Worm (Caenorhabditis elegans) whole organism, late embryonic: ENCODE measurements around the gene C35D10.8.
A peak's percentile ranks its signal among the peaks of the same experiment; 100 is the strongest.

Source experiments
- C08G9.2 ChIP-seq: sonication (generic microtip); optimal IDR thresholded peaks from 2 replicates; lab custom pipeline; 2016; ENCODE audit warnings: mild to moderate bottlenecking, missing genetic modification characterization, moderate library complexity, missing compliant biosample characterization
- K02D7.2 ChIP-seq: sonication (generic microtip); optimal IDR thresholded peaks from 2 replicates; lab custom pipeline; 2017; ENCODE audit warnings: mild to moderate bottlenecking, missing genetic modification characterization, missing compliant biosample characterization
- K09A11.1 ChIP-seq: sonication (generic microtip); optimal IDR thresholded peaks from 2 replicates; lab custom pipeline; 2017; ENCODE audit warnings: antibody characterized with exemption, mild to moderate bottlenecking, missing genetic modification characterization, missing compliant biosample characterization; ENCODE audit not compliant: insufficient read depth
- Y22D7AL.16 ChIP-seq: sonication (generic microtip); optimal IDR thresholded peaks from 2 replicates; lab custom pipeline; 2016; ENCODE audit warnings: missing genetic modification characterization, missing compliant biosample characterization
- ahr-1 ChIP-seq: sonication (generic microtip); optimal IDR thresholded peaks from 2 replicates; lab custom pipeline; 2016; ENCODE audit warnings: missing genetic modification characterization, missing compliant biosample characterization
- ceh-14 ChIP-seq: sonication (generic microtip); optimal IDR thresholded peaks from 2 replicates; lab custom pipeline; 2016; ENCODE audit warnings: missing genotype, missing genetic modification characterization, missing compliant biosample characterization
- ceh-19 ChIP-seq: fragments of 200-800 bp; sonication (Bioruptor generic); optimal IDR thresholded peaks from 2 replicates; lab custom pipeline; 2018; ENCODE audit warnings: mild to moderate bottlenecking, missing genetic modification characterization, missing compliant biosample characterization
- ceh-22 ChIP-seq: sonication (generic microtip); optimal IDR thresholded peaks from 2 replicates; lab custom pipeline; 2017; ENCODE audit warnings: missing biosample characterization, missing genetic modification characterization
- ceh-24 ChIP-seq: sonication (generic microtip); optimal IDR thresholded peaks from 2 replicates; lab custom pipeline; 2016; ENCODE audit warnings: mild to moderate bottlenecking, missing genetic modification characterization, missing compliant biosample characterization
- ceh-30 ChIP-seq: fragments of 150-350 bp; optimal IDR thresholded peaks from 2 replicates; lab custom pipeline; 2014; ENCODE audit warnings: missing biosample characterization, missing genetic modification characterization
- ceh-45 ChIP-seq: fragments of 200-800 bp; sonication (Bioruptor generic); IDR thresholded peaks from 2 replicates; pipeline ENCODE4 v1.3.6; 2022; ENCODE audit warnings: missing genetic modification reagents, missing genetic modification characterization, missing compliant biosample characterization
- ceh-48 ChIP-seq: sonication (generic microtip); optimal IDR thresholded peaks from 2 replicates; lab custom pipeline; 2016; ENCODE audit warnings: missing genetic modification characterization, inconsistent platforms, missing compliant biosample characterization
- ceh-6 ChIP-seq: fragments of 200-800 bp; sonication (Bioruptor generic); optimal IDR thresholded peaks from 2 replicates; lab custom pipeline; 2018; ENCODE audit warnings: mild to moderate bottlenecking, missing genetic modification characterization, missing compliant biosample characterization
- ceh-9 ChIP-seq: sonication (generic microtip); optimal IDR thresholded peaks from 2 replicates; lab custom pipeline; 2016; ENCODE audit warnings: mild to moderate bottlenecking, missing genetic modification characterization, inconsistent platforms, missing compliant biosample characterization
- che-1 ChIP-seq: sonication (generic microtip); optimal IDR thresholded peaks from 2 replicates; lab custom pipeline; 2016; ENCODE audit warnings: mild to moderate bottlenecking, missing genetic modification characterization, missing compliant biosample characterization
- elt-2 ChIP-seq: sonication (generic microtip); optimal IDR thresholded peaks from 2 replicates; lab custom pipeline; 2016; ENCODE audit warnings: missing genetic modification reagents, missing genetic modification characterization, missing compliant biosample characterization
- elt-4 ChIP-seq: sonication (generic microtip); optimal IDR thresholded peaks from 2 replicates; lab custom pipeline; 2016; ENCODE audit warnings: missing genetic modification characterization, missing compliant biosample characterization
- ets-4 ChIP-seq: sonication (generic microtip); optimal IDR thresholded peaks from 2 replicates; lab custom pipeline; 2016; ENCODE audit warnings: missing genetic modification characterization, missing compliant biosample characterization
- fax-1 ChIP-seq: sonication (generic microtip); optimal IDR thresholded peaks from 2 replicates; lab custom pipeline; 2016; ENCODE audit warnings: missing genotype, missing genetic modification characterization, missing compliant biosample characterization
- fkh-10 ChIP-seq: fragments of 150-350 bp; optimal IDR thresholded peaks from 2 replicates; lab custom pipeline; 2014; ENCODE audit warnings: missing biosample characterization, missing genetic modification reagents, missing genetic modification characterization
- fkh-6 ChIP-seq: sonication (generic microtip); optimal IDR thresholded peaks from 2 replicates; lab custom pipeline; 2016; ENCODE audit warnings: missing genetic modification characterization, missing compliant biosample characterization
- gmeb-2 ChIP-seq: sonication (generic microtip); optimal IDR thresholded peaks from 2 replicates; lab custom pipeline; 2016; ENCODE audit warnings: missing genetic modification characterization, inconsistent platforms, missing compliant biosample characterization
- hlh-15 ChIP-seq: sonication (generic microtip); optimal IDR thresholded peaks from 2 replicates; lab custom pipeline; 2016; ENCODE audit warnings: missing genetic modification characterization, missing compliant biosample characterization
- hlh-8 ChIP-seq: sonication (generic microtip); optimal IDR thresholded peaks from 2 replicates; lab custom pipeline; 2016; ENCODE audit warnings: missing genotype, missing genetic modification characterization, missing compliant biosample characterization
- mec-3 ChIP-seq: sonication (generic microtip); optimal IDR thresholded peaks from 2 replicates; lab custom pipeline; 2016; ENCODE audit warnings: borderline replicate concordance, missing genetic modification characterization, missing compliant biosample characterization
- nhr-11 ChIP-seq: fragments of 150-350 bp; optimal IDR thresholded peaks from 2 replicates; lab custom pipeline; 2014; ENCODE audit warnings: missing biosample characterization, missing genetic modification characterization
- odd-2 ChIP-seq: sonication (generic microtip); optimal IDR thresholded peaks from 2 replicates; lab custom pipeline; 2017; ENCODE audit warnings: antibody characterized with exemption, mild to moderate bottlenecking, missing genetic modification characterization, missing compliant biosample characterization
- pha-4 ChIP-seq: fragments of 150-350 bp; optimal IDR thresholded peaks from 2 replicates; lab custom pipeline; 2018; ENCODE audit warnings: missing biosample characterization, missing genetic modification reagents, missing genetic modification characterization
- pqm-1 ChIP-seq: sonication (generic microtip); optimal IDR thresholded peaks from 2 replicates; lab custom pipeline; 2016; ENCODE audit warnings: missing genetic modification characterization, missing compliant biosample characterization
- ref-2 ChIP-seq: sonication (generic microtip); optimal IDR thresholded peaks from 2 replicates; lab custom pipeline; 2016; ENCODE audit warnings: missing genetic modification characterization, missing compliant biosample characterization
- rnt-1 ChIP-seq: sonication (generic microtip); optimal IDR thresholded peaks from 2 replicates; lab custom pipeline; 2016; ENCODE audit warnings: missing genetic modification characterization, missing compliant biosample characterization
- sox-2 ChIP-seq: fragments of 200-800 bp; sonication (Bioruptor generic); IDR thresholded peaks from 2 replicates; pipeline ENCODE4 v1.3.6; 2022; ENCODE audit warnings: missing genetic modification reagents, missing genetic modification characterization, missing compliant biosample characterization
- sox-4 ChIP-seq: sonication (generic microtip); optimal IDR thresholded peaks from 2 replicates; lab custom pipeline; 2017; ENCODE audit warnings: mild to moderate bottlenecking, missing genetic modification characterization, inconsistent platforms, missing compliant biosample characterization
- syd-9 ChIP-seq: sonication (generic microtip); optimal IDR thresholded peaks from 2 replicates; lab custom pipeline; 2016; ENCODE audit warnings: mild to moderate bottlenecking, missing genetic modification characterization, moderate library complexity, missing compliant biosample characterization
- tbx-2 ChIP-seq: sonication (generic microtip); optimal IDR thresholded peaks from 2 replicates; lab custom pipeline; 2016; ENCODE audit warnings: missing genetic modification characterization, missing compliant biosample characterization
- tbx-7 ChIP-seq: sonication (generic microtip); optimal IDR thresholded peaks from 2 replicates; lab custom pipeline; 2016; ENCODE audit warnings: missing genotype, missing genetic modification characterization, missing compliant biosample characterization
- ttx-3 ChIP-seq: sonication (generic microtip); optimal IDR thresholded peaks from 2 replicates; lab custom pipeline; 2016; ENCODE audit warnings: missing genetic modification reagents, missing genetic modification characterization, missing compliant biosample characterization
- unc-3 ChIP-seq, 2 experiments: fragments of 200-800 bp in 1 of 2; sonication (Bioruptor generic) in 1 of 2; sonication (generic microtip) in 1 of 2; conservative IDR thresholded peaks in 1 of 2; optimal IDR thresholded peaks in 1 of 2; 2 replicates each; pipeline versions ENCODE4 v1.3.6 to Lab custom; 2016 to 2022; ENCODE audit warnings: missing compliant biosample characterization in 2 of 2, missing genetic modification characterization in 2 of 2, missing genetic modification reagents in 1 of 2
- unc-42 ChIP-seq: sonication (generic microtip); optimal IDR thresholded peaks from 2 replicates; lab custom pipeline; 2016; ENCODE audit warnings: missing genotype, missing genetic modification characterization, missing compliant biosample characterization
- unc-55 ChIP-seq: sonication (generic microtip); optimal IDR thresholded peaks from 2 replicates; lab custom pipeline; 2017; ENCODE audit warnings: missing biosample characterization, missing genetic modification reagents, missing genetic modification characterization
- unc-86 ChIP-seq: sonication (generic microtip); optimal IDR thresholded peaks from 2 replicates; lab custom pipeline; 2016; ENCODE audit warnings: missing genetic modification characterization, missing compliant biosample characterization
- zip-5 ChIP-seq: sonication (generic microtip); optimal IDR thresholded peaks from 2 replicates; lab custom pipeline; 2016; ENCODE audit warnings: missing genetic modification characterization, missing compliant biosample characterization
- ztf-16 ChIP-seq: sonication (generic microtip); optimal IDR thresholded peaks from 2 replicates; lab custom pipeline; 2017; ENCODE audit warnings: missing genetic modification characterization, missing compliant biosample characterization

Gene C35D10.8

ce11 chrIII:4899728-4900127, 44.7 kb downstream of the C35D10.8 start (continued):
- no peak for TF ChIP-seq K02D7.2 (tag; lab: Kevin White, UChicago)
- TF ChIP-seq sox-4: no peak
- TF ChIP-seq che-1 (tag; lab: Kevin White, UChicago): no peak
- peak; percentile 4 for TF ChIP-seq ahr-1 (tag; lab: Kevin White, UChicago)
- TF ChIP-seq K09A11.1 (tag; lab: Kevin White, UChicago): peak; percentile 33
- TF ChIP-seq C08G9.2 (tag; lab: Kevin White, UChicago): peak; percentile 60
- no peak for TF ChIP-seq zip-5
- peak; percentile 41 for TF ChIP-seq ceh-22 (tag; lab: Kevin White, UChicago)
- TF ChIP-seq tbx-2 (tag; lab: Kevin White, UChicago): peak; percentile 98
- TF ChIP-seq ceh-6 (GFP tag; lab: Kevin White, UChicago): peak; percentile 53
- TF ChIP-seq Y22D7AL.16 (tag; lab: Kevin White, UChicago): no peak
- no peak for TF ChIP-seq mec-3
- peak; percentile 98 for TF ChIP-seq rnt-1 (tag; lab: Kevin White, UChicago)
- no peak for TF ChIP-seq ceh-24 (tag; lab: Kevin White, UChicago)
- TF ChIP-seq ttx-3 (tag; lab: Kevin White, UChicago): no peak
- peak; percentile 94 for TF ChIP-seq unc-55
- TF ChIP-seq ref-2 (tag; lab: Kevin White, UChicago): peak; percentile 96
- peak; percentile 23 for TF ChIP-seq ceh-48 (tag; lab: Kevin White, UChicago)
- no peak for TF ChIP-seq odd-2
- peak; percentile 89 for TF ChIP-seq unc-42

- TF ChIP-seq ceh-14 (tag; lab: Kevin White, UChicago) (no peak), ceh-30 (tag; lab: Kevin White, UChicago) (no peak), ref-2 (tag; lab: Kevin White, UChicago) (no peak), fax-1 (no peak), hlh-8 (no peak), fkh-6 (tag; lab: Kevin White, UChicago) (no peak), unc-55 (no peak), ceh-45 (GFP tag; lab: Robert Waterston, UW) (no peak), sox-2 (GFP tag; lab: Robert Waterston, UW) (no peak), syd-9 (no peak), pha-4 (tag; lab: Kevin White, UChicago) (no peak), ceh-48 (tag; lab: Kevin White, UChicago) (no peak), ztf-16 (tag; lab: Kevin White, UChicago) (no peak), nhr-11 (tag; lab: Kevin White, UChicago) (no peak), unc-86 (tag; lab: Kevin White, UChicago) (no peak), unc-3 (GFP tag; conservative IDR thresholded peaks at IDR 0.05; lab: Robert Waterston, UW) (no peak), unc-3 (tag; optimal IDR thresholded peaks at IDR 0.05; lab: Kevin White, UChicago) (no peak), Y22D7AL.16 (tag; lab: Kevin White, UChicago) (no peak), hlh-15 (tag; lab: Kevin White, UChicago) (no peak)
Observed at ce11 chrIII:4900260-4900659, 45.2 kb downstream of the C35D10.8 start, which contains the start of gene tag-340. Gene tag-340 (plus strand): TSS chrIII:4900508.

- TF ChIP-seq nhr-11 (tag; lab: Kevin White, UChicago) (no peak), ceh-9 (tag; lab: Kevin White, UChicago) (no peak), sox-2 (GFP tag; lab: Robert Waterston, UW) (no peak), ceh-6 (GFP tag; lab: Kevin White, UChicago) (no peak), unc-3 (GFP tag; conservative IDR thresholded peaks at IDR 0.05; lab: Robert Waterston, UW) (no peak), unc-3 (tag; optimal IDR thresholded peaks at IDR 0.05; lab: Kevin White, UChicago) (no peak), elt-2 (tag; lab: Kevin White, UChicago) (no peak), tbx-7 (tag; lab: Kevin White, UChicago) (no peak), ceh-48 (tag; lab: Kevin White, UChicago) (no peak), ceh-19 (GFP tag; lab: Kevin White, UChicago) (no peak), ceh-24 (tag; lab: Kevin White, UChicago) (no peak), elt-4 (no peak), pqm-1 (no peak), mec-3 (no peak), ets-4 (tag; lab: Kevin White, UChicago) (no peak), gmeb-2 (tag; lab: Kevin White, UChicago) (no peak), che-1 (tag; lab: Kevin White, UChicago) (no peak), Y22D7AL.16 (tag; lab: Kevin White, UChicago) (no peak), fkh-10 (GFP tag; lab: Kevin White, UChicago) (no peak), C08G9.2 (tag; lab: Kevin White, UChicago) (no peak)
Observed at ce11 chrIII:4903784-4904183, 48.8 kb downstream of the C35D10.8 start, which contains the start of gene kbp-2. Gene kbp-2 (minus strand): TSS chrIII:4903884.
